Fruit fly (Drosophila melanogaster) whole organism, embryonic: ENCODE results near the gene tra.

ENCODE experiments used
- Ada2b ChIP-seq: fragments of 200-800 bp; sonication (Bioruptor generic); IDR thresholded peaks from 2 replicates; pipeline ENCODE4 v1.3.6; 2022; ENCODE audit warnings: missing biosample characterization, missing genetic modification characterization
- CG10654 ChIP-seq: fragments of 200-800 bp; sonication (Bioruptor generic); optimal IDR thresholded peaks from 2 replicates; lab custom pipeline; 2016; ENCODE audit warnings: missing biosample characterization, missing genetic modification characterization
- CG12104 ChIP-seq: fragments of 200-800 bp; sonication (Bioruptor generic); optimal IDR thresholded peaks from 3 replicates; lab custom pipeline; 2016; ENCODE audit warnings: missing biosample characterization, missing genetic modification characterization
- CG12219 ChIP-seq: fragments of 200-800 bp; sonication (Bioruptor generic); optimal IDR thresholded peaks from 3 replicates; lab custom pipeline; 2018; ENCODE audit warnings: missing biosample characterization, mild to moderate bottlenecking, missing genetic modification characterization
- CG12236 ChIP-seq: fragments of 200-800 bp; sonication (Bioruptor generic); optimal IDR thresholded peaks from 2 replicates; lab custom pipeline; 2016; ENCODE audit warnings: missing biosample characterization, missing genetic modification characterization
- CG12942 ChIP-seq: fragments of 200-800 bp; sonication (Bioruptor generic); optimal IDR thresholded peaks from 3 replicates; lab custom pipeline; 2016; ENCODE audit warnings: missing biosample characterization, missing genetic modification characterization
- CG1602 ChIP-seq: fragments of 200-800 bp; sonication (Bioruptor generic); optimal IDR thresholded peaks from 3 replicates; lab custom pipeline; 2016; ENCODE audit warnings: missing biosample characterization, missing genetic modification characterization
- CG1647 ChIP-seq: fragments of 200-800 bp; sonication (Bioruptor generic); optimal IDR thresholded peaks from 3 replicates; lab custom pipeline; 2016; ENCODE audit warnings: missing biosample characterization, missing genetic modification characterization
- CG2202 ChIP-seq: fragments of 200-800 bp; sonication (Bioruptor generic); optimal IDR thresholded peaks from 2 replicates; lab custom pipeline; 2018; ENCODE audit warnings: missing biosample characterization, mild to moderate bottlenecking, missing genetic modification characterization
- CG2678 ChIP-seq: fragments of 200-800 bp; sonication (Bioruptor generic); optimal IDR thresholded peaks from 3 replicates; lab custom pipeline; 2019; ENCODE audit warnings: missing biosample characterization, mild to moderate bottlenecking, missing genetic modification characterization, moderate library complexity
- CG30020 ChIP-seq: fragments of 200-800 bp; optimal IDR thresholded peaks from 2 replicates; lab custom pipeline; 2019; ENCODE audit warnings: missing biosample characterization, mild to moderate bottlenecking, missing genetic modification characterization, moderate library complexity
- CG32772 ChIP-seq: fragments of 200-800 bp; sonication (Bioruptor generic); IDR thresholded peaks from 2 replicates; pipeline ENCODE4 v1.3.6; 2022; ENCODE audit warnings: missing biosample characterization, missing genetic modification characterization
- CG3407 ChIP-seq: fragments of 200-800 bp; sonication (Bioruptor generic); optimal IDR thresholded peaks from 2 replicates; lab custom pipeline; 2018; ENCODE audit warnings: missing biosample characterization, mild to moderate bottlenecking, missing genetic modification characterization
- CG3995 ChIP-seq: fragments of 200-800 bp; sonication (Bioruptor generic); optimal IDR thresholded peaks from 3 replicates; lab custom pipeline; 2016; ENCODE audit warnings: missing biosample characterization, missing genetic modification characterization
- CG5180 ChIP-seq: fragments of 200-800 bp; sonication (Bioruptor generic); optimal IDR thresholded peaks from 3 replicates; lab custom pipeline; 2017; ENCODE audit warnings: missing biosample characterization, missing genetic modification characterization, mild to moderate bottlenecking, moderate library complexity, missing genetic modification reagents
- CG6683 ChIP-seq: fragments of 200-800 bp; sonication (Bioruptor generic); optimal IDR thresholded peaks from 2 replicates; lab custom pipeline; 2017; ENCODE audit warnings: missing biosample characterization, mild to moderate bottlenecking, missing genetic modification characterization, missing genetic modification reagents
- CG7271 ChIP-seq: fragments of 200-800 bp; sonication (Bioruptor generic); optimal IDR thresholded peaks from 2 replicates; lab custom pipeline; 2018; ENCODE audit warnings: missing biosample characterization, mild to moderate bottlenecking, missing genetic modification characterization, moderate library complexity
- CG7786 ChIP-seq: fragments of 200-800 bp; sonication (Bioruptor generic); optimal IDR thresholded peaks from 2 replicates; lab custom pipeline; 2016; ENCODE audit warnings: missing biosample characterization, missing genetic modification characterization
- CG7987 ChIP-seq: fragments of 200-800 bp; sonication (Bioruptor generic); optimal IDR thresholded peaks from 2 replicates; lab custom pipeline; 2018; ENCODE audit warnings: missing biosample characterization, mild to moderate bottlenecking, missing genetic modification characterization, moderate library complexity
- CG8281 ChIP-seq: fragments of 200-800 bp; sonication (Bioruptor generic); optimal IDR thresholded peaks from 2 replicates; lab custom pipeline; 2018; ENCODE audit warnings: missing biosample characterization, mild to moderate bottlenecking, missing genetic modification characterization, moderate library complexity
- CG8290 ChIP-seq, 3 experiments: fragments of 200-800 bp; sonication (Bioruptor generic); optimal IDR thresholded peaks; 2 replicates each; lab custom pipeline; 2016 to 2019; ENCODE audit warnings: missing biosample characterization in 3 of 3, missing genetic modification characterization in 3 of 3, mild to moderate bottlenecking in 2 of 3, moderate library complexity in 1 of 3
- CG8359 ChIP-seq: fragments of 200-800 bp; sonication (Bioruptor generic); optimal IDR thresholded peaks from 2 replicates; lab custom pipeline; 2017; ENCODE audit warnings: missing biosample characterization, mild to moderate bottlenecking, missing genetic modification characterization, borderline replicate concordance
- CkIIα-i1 ChIP-seq: fragments of 200-800 bp; sonication (Bioruptor generic); IDR thresholded peaks from 2 replicates; pipeline ENCODE4 v1.3.6; 2022; ENCODE audit warnings: missing biosample characterization, missing genetic modification characterization
- CoRest ChIP-seq: fragments of 200-800 bp; sonication (Bioruptor generic); optimal IDR thresholded peaks from 3 replicates; lab custom pipeline; 2018; ENCODE audit warnings: missing biosample characterization, mild to moderate bottlenecking, missing genetic modification characterization, moderate library complexity
- Doc2 ChIP-seq: fragments of 200-800 bp; sonication (Bioruptor generic); IDR thresholded peaks from 2 replicates; pipeline ENCODE4 v1.3.6; 2022; ENCODE audit warnings: missing biosample characterization, missing genetic modification characterization
- GATAe ChIP-seq: fragments of 200-800 bp; sonication (Bioruptor generic); conservative IDR thresholded peaks from 2 replicates; pipeline ENCODE4 v1.3.6; 2022; ENCODE audit warnings: missing biosample characterization, missing genetic modification characterization
- Hand ChIP-seq: fragments of 200-800 bp; sonication (Bioruptor generic); optimal IDR thresholded peaks from 2 replicates; lab custom pipeline; 2017; ENCODE audit warnings: mild to moderate bottlenecking, missing biosample characterization, missing genetic modification reagents, missing genetic modification characterization
- MTF-1 ChIP-seq: fragments of 200-800 bp; sonication (Bioruptor generic); optimal IDR thresholded peaks from 2 replicates; lab custom pipeline; 2018; ENCODE audit warnings: missing biosample characterization, mild to moderate bottlenecking, missing genetic modification characterization, borderline replicate concordance
- NC2α ChIP-seq: fragments of 200-800 bp; sonication (Bioruptor generic); optimal IDR thresholded peaks from 2 replicates; lab custom pipeline; 2016; ENCODE audit warnings: missing biosample characterization, missing genetic modification characterization
- az2 ChIP-seq: fragments of 200-800 bp; sonication (Bioruptor generic); optimal IDR thresholded peaks from 3 replicates; lab custom pipeline; 2016; ENCODE audit warnings: missing biosample characterization, missing genetic modification characterization
- cg ChIP-seq: fragments of 200-800 bp; sonication (Bioruptor generic); optimal IDR thresholded peaks from 3 replicates; lab custom pipeline; 2019; ENCODE audit warnings: missing biosample characterization, mild to moderate bottlenecking, missing genetic modification characterization, moderate library complexity
- chif ChIP-seq, 2 experiments: fragments of 200-800 bp; sonication (Bioruptor generic); optimal IDR thresholded peaks; 3 replicates each; lab custom pipeline; 2016; ENCODE audit warnings: missing biosample characterization in 2 of 2, missing genetic modification characterization in 2 of 2
- chinmo ChIP-seq: fragments of 200-800 bp; sonication (Bioruptor generic); IDR thresholded peaks from 4 replicates; pipeline ENCODE4 v1.3.6; 2022; ENCODE audit warnings: missing biosample characterization, missing genetic modification characterization; ENCODE audit not compliant: partially characterized antibody
- crc ChIP-seq: fragments of 200-800 bp; sonication (Bioruptor generic); optimal IDR thresholded peaks from 2 replicates; lab custom pipeline; 2016; ENCODE audit warnings: missing biosample characterization, missing genetic modification characterization
- dm ChIP-seq: fragments of 200-800 bp; sonication (Bioruptor generic); optimal IDR thresholded peaks from 3 replicates; lab custom pipeline; 2016; ENCODE audit warnings: missing biosample characterization, missing genetic modification characterization
- fu2 ChIP-seq: fragments of 200-800 bp; sonication (Bioruptor generic); optimal IDR thresholded peaks from 2 replicates; lab custom pipeline; 2016; ENCODE audit warnings: missing biosample characterization, missing genetic modification characterization
- gcm ChIP-seq: fragments of 200-800 bp; sonication (Bioruptor generic); optimal IDR thresholded peaks from 2 replicates; lab custom pipeline; 2019; ENCODE audit warnings: missing biosample characterization, mild to moderate bottlenecking, missing genetic modification characterization, moderate library complexity
- gem ChIP-seq: fragments of 200-800 bp; sonication (Bioruptor generic); optimal IDR thresholded peaks from 2 replicates; lab custom pipeline; 2019; ENCODE audit warnings: missing biosample characterization, mild to moderate bottlenecking, missing genetic modification characterization, moderate library complexity
- kay ChIP-seq: fragments of 200-800 bp; sonication (Bioruptor generic); optimal IDR thresholded peaks from 2 replicates; lab custom pipeline; 2016; ENCODE audit warnings: missing biosample characterization, missing genetic modification characterization
- nau ChIP-seq: fragments of 200-800 bp; sonication (Bioruptor generic); optimal IDR thresholded peaks from 3 replicates; lab custom pipeline; 2017; ENCODE audit warnings: missing biosample characterization, mild to moderate bottlenecking, missing genetic modification characterization, missing genetic modification reagents
- odd ChIP-seq: fragments of 200-800 bp; sonication (Bioruptor generic); optimal IDR thresholded peaks from 2 replicates; lab custom pipeline; 2017; ENCODE audit warnings: missing biosample characterization, mild to moderate bottlenecking, missing genetic modification characterization
- ranshi ChIP-seq: fragments of 200-800 bp; sonication (Bioruptor generic); IDR thresholded peaks from 2 replicates; pipeline ENCODE4 v1.3.6; 2022; ENCODE audit warnings: missing biosample characterization, missing genetic modification characterization
- sc ChIP-seq, 3 experiments: fragments of >200 bp in 2 of 3; fragments of 200-800 bp in 1 of 3; sonication (Bioruptor generic) in 1 of 3; optimal IDR thresholded peaks; 2 replicates in 2 of 3; 3 replicates in 1 of 3; lab custom pipeline; 2017; ENCODE audit warnings: mild to moderate bottlenecking in 1 of 3, missing biosample characterization in 1 of 3, missing genetic modification characterization in 1 of 3, missing genetic modification reagents in 1 of 3
- sna ChIP-seq: fragments of 200-800 bp; sonication (Bioruptor generic); IDR thresholded peaks from 2 replicates; pipeline ENCODE4 v1.3.6; 2022; ENCODE audit warnings: missing biosample characterization, missing genetic modification characterization; ENCODE audit not compliant: partially characterized antibody
- ssp ChIP-seq: fragments of 200-800 bp; sonication (Bioruptor generic); IDR thresholded peaks from 2 replicates; pipeline ENCODE4 v1.3.6; 2022; ENCODE audit warnings: missing biosample characterization, missing genetic modification characterization
- tx ChIP-seq: fragments of 200-800 bp; sonication (Bioruptor generic); optimal IDR thresholded peaks from 2 replicates; lab custom pipeline; 2016; ENCODE audit warnings: missing biosample characterization, missing genetic modification characterization
- wek ChIP-seq: fragments of 200-800 bp; sonication (Bioruptor generic); optimal IDR thresholded peaks from 3 replicates; lab custom pipeline; 2018; ENCODE audit warnings: missing biosample characterization, mild to moderate bottlenecking, missing genetic modification characterization, moderate library complexity

Gene tra

DNA sequence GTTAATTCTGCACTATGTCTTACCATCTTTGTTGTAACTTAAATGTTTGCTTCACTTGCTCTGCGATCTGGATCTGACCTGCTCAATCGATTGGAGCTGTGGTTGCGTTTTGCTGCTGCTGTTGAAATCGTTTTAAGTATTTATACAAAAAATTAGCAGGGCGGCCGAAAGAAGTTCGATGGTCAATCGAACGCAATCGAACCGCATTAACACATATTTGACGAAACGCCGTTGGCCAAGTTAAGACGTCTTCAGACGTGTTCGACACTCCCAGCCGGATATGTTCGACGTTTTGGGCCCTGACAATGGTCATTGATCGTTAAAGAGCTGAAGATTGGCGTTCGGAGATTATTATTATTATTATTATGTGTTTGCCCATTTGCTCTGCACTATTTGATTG is 45.3 kb downstream of the tra start, which contains the start of gene CG13033:
TSS of gene CG13033 (minus strand) at position 118 of the 400 bp plus-strand sequence.
- TF ChIP-seq CG30020 (tag; lab: Kevin White, UChicago) (no peak), CG5180 (peak; percentile 96), crc (no peak)
- TF ChIP-seq, all 482 proteins: peak for 1

DNA sequence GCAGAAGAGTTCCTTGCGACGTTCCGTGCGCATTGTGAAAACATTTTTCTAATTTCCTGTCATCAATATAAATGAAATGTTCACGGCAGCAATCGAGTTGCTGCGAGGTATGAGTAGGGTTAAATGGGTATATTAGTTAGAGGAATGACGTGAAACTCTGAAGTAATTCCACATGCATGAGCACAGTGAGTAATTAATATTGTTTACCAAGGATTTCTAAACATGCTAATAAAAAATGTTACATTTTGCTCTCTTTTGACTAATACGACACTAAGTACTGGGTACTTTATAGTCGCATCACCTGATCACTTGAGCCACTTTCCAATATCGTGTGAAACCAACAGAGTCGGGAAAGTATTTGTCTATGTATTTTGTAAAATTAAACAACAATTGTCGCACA is 46.6 kb downstream of the tra start:
- TF ChIP-seq CG3407 (peak; percentile 15), CG12236 (GFP tag; lab: Kevin White, UChicago) (no peak), CG12942 (GFP tag; lab: Kevin White, UChicago) (peak; percentile 31), chif (GFP tag; optimal IDR thresholded peaks at IDR 0.05; lab: Kevin White, UChicago) (peak in 1 of 2 experiments; percentile 65), CG12219 (peak; percentile 10), CG3995 (GFP tag; lab: Kevin White, UChicago) (no peak), CG8290 (GFP tag; optimal IDR thresholded peaks at IDR 0.05; lab: Kevin White, UChicago) (no peak), CG8290 (tag; optimal IDR thresholded peaks at IDR 0.05; lab: Kevin White, UChicago) (peak in 1 of 2 experiments; percentile 23), MTF-1 (GFP tag; lab: Kevin White, UChicago) (no peak), sc (optimal IDR thresholded peaks at IDR 0.05; lab: Kevin White, UChicago) (no peak), sc (GFP tag; optimal IDR thresholded peaks at IDR 0.05; lab: Kevin White, UChicago) (peak; percentile 22), tx (GFP tag; lab: Kevin White, UChicago) (peak; percentile 21), NC2α (GFP tag; lab: Kevin White, UChicago) (no peak), gem (tag; lab: Kevin White, UChicago) (peak; percentile 66), odd (GFP tag; lab: Kevin White, UChicago) (no peak), Doc2 (no peak), CG1647 (peak; percentile 21), dm (GFP tag; lab: Kevin White, UChicago) (no peak), Hand (GFP tag; lab: Kevin White, UChicago) (no peak), cg (GFP tag; lab: Kevin White, UChicago) (no peak), CG8359 (GFP tag; lab: Kevin White, UChicago) (no peak), nau (GFP tag; lab: Kevin White, UChicago) (no peak), CG6683 (GFP tag; lab: Kevin White, UChicago) (no peak), CG12104 (GFP tag; lab: Kevin White, UChicago) (no peak), sna (no peak), Ada2b (GFP tag; lab: Robert Waterston, UW) (0 out of 2 replicates have a peak, but pooled peaks have one; percentile 18), ssp (GFP tag; lab: Robert Waterston, UW) (no peak), CG7786 (GFP tag; lab: Kevin White, UChicago) (peak; percentile 15), kay (GFP tag; lab: Kevin White, UChicago) (no peak), CG2202 (tag; lab: Kevin White, UChicago) (no peak), CG1602 (GFP tag; lab: Kevin White, UChicago) (peak; percentile 30), CoRest (tag; lab: Kevin White, UChicago) (no peak), gcm (no peak), GATAe (GFP tag; lab: Robert Waterston, UW) (no peak), CG7271 (no peak), az2 (GFP tag; lab: Kevin White, UChicago) (peak; percentile 46), CG7987 (GFP tag; lab: Kevin White, UChicago) (no peak), ranshi (GFP tag; lab: Robert Waterston, UW) (peak; percentile 19; the same call in 1 of the 2 replicates), CG2678 (tag; lab: Kevin White, UChicago) (peak; percentile 31), CG32772 (peak; percentile 49; the same call in 1 of the 2 replicates), fu2 (peak; percentile 4), chinmo (GFP tag; lab: Robert Waterston, UW) (no peak), CG10654 (GFP tag; lab: Kevin White, UChicago) (peak; percentile 27), CkIIα-i1 (GFP tag; lab: Robert Waterston, UW) (no peak), CG8281 (tag; lab: Kevin White, UChicago) (no peak), wek (no peak)
